Fruit fly (Drosophila melanogaster): Measurements from ENCODE around the gene CG31195.

DNA sequence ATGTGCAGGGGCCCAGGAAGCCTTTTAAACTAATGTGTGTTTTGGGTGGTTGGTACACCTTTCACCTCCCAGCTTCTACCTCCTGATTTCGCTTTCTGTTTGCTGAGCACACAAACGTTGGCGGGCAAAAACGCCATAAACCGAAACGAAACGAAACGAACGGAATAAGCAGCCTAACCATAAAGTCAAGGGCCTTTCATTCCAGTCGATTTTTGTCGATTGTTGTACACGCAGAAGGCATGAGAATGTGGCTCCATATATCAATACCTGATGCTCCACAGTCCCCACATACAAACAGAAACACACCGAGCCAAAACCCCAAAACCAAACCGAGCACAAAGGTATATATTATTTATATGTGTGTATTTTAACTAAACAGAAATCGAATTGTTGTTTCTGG lies 38.7 kb downstream of the CG31195 start:
- TF ChIP-seq HLH106 (tag; optimal IDR thresholded peaks at IDR 0.05) (no peak), fru (GFP tag; optimal IDR thresholded peaks at IDR 0.05) (no peak), Abd-B (GFP tag; optimal IDR thresholded peaks at IDR 0.05) (no peak)
